Fruit fly (Drosophila melanogaster) whole organism, adult: ENCODE results near the gene CG9727.
A peak's percentile ranks its signal among the peaks of the same experiment; 100 is the strongest.

Experiments
- CG11617 ChIP-seq: fragments of 200-800 bp; sonication (Bioruptor generic); optimal IDR thresholded peaks from 2 replicates; lab custom pipeline; 2017; ENCODE audit warnings: mild to moderate bottlenecking, missing biosample characterization, missing genetic modification reagents, missing genetic modification characterization
- CG12768 ChIP-seq: fragments of 200-800 bp; sonication (Bioruptor generic); optimal IDR thresholded peaks from 2 replicates; lab custom pipeline; 2017; ENCODE audit warnings: missing biosample characterization, missing genetic modification characterization, mild to moderate bottlenecking, moderate library complexity, missing genetic modification reagents
- CG1620 ChIP-seq: fragments of 200-800 bp; sonication (Bioruptor generic); optimal IDR thresholded peaks from 2 replicates; lab custom pipeline; 2016; ENCODE audit warnings: missing biosample characterization, missing genetic modification characterization
- CG33017 ChIP-seq: fragments of 200-800 bp; sonication (Bioruptor generic); optimal IDR thresholded peaks from 2 replicates; lab custom pipeline; 2018; ENCODE audit warnings: missing biosample characterization, mild to moderate bottlenecking, missing genetic modification characterization, moderate library complexity
- CG7045 ChIP-seq: fragments of 200-800 bp; sonication (Bioruptor generic); optimal IDR thresholded peaks from 2 replicates; lab custom pipeline; 2017; ENCODE audit warnings: missing biosample characterization, mild to moderate bottlenecking, missing genetic modification characterization
- Clk ChIP-seq: fragments of 200-800 bp; sonication (Bioruptor generic); optimal IDR thresholded peaks from 2 replicates; lab custom pipeline; 2017; ENCODE audit warnings: missing biosample characterization, missing genetic modification characterization
- Crg-1 ChIP-seq: fragments of 200-800 bp; sonication (Bioruptor generic); optimal IDR thresholded peaks from 2 replicates; lab custom pipeline; 2016; ENCODE audit warnings: missing biosample characterization, missing genetic modification characterization
- Hr96 ChIP-seq: fragments of 200-800 bp; sonication (Bioruptor generic); optimal IDR thresholded peaks from 2 replicates; lab custom pipeline; 2016; ENCODE audit warnings: missing biosample characterization, missing genetic modification characterization
- bab1 ChIP-seq: fragments of 200-800 bp; sonication (Bioruptor generic); optimal IDR thresholded peaks from 3 replicates; lab custom pipeline; 2019; ENCODE audit warnings: missing biosample characterization, mild to moderate bottlenecking, missing genetic modification characterization, moderate library complexity
- kay ChIP-seq: fragments of 200-800 bp; sonication (Bioruptor generic); peaks from one replicate; lab custom pipeline; 2016; ENCODE audit warnings: missing biosample characterization, missing genetic modification characterization, borderline replicate concordance
- tj ChIP-seq: fragments of 200-800 bp; sonication (Bioruptor generic); optimal IDR thresholded peaks from 3 replicates; lab custom pipeline; 2017; ENCODE audit warnings: missing biosample characterization, mild to moderate bottlenecking, missing genetic modification characterization, moderate library complexity

dm6 chr3R:6400710-6401521 lies 55.6 kb downstream of the CG9727 start:
- no peak for TF ChIP-seq Clk (GFP tag; lab: Kevin White, UChicago)
- TF ChIP-seq bab1 (GFP tag; lab: Kevin White, UChicago): no peak
- TF ChIP-seq CG33017 (tag; lab: Kevin White, UChicago): no peak
- TF ChIP-seq CG7045 (GFP tag; lab: Kevin White, UChicago): no peak
- TF ChIP-seq CG11617 (GFP tag; lab: Kevin White, UChicago): no peak
- no peak for TF ChIP-seq CG1620 (GFP tag; lab: Kevin White, UChicago)
- TF ChIP-seq Hr96 (GFP tag; lab: Kevin White, UChicago): no peak
- TF ChIP-seq kay (GFP tag; lab: Kevin White, UChicago): peak; percentile 92
- peak; percentile 90 for TF ChIP-seq tj (GFP tag; lab: Kevin White, UChicago)
- no peak for TF ChIP-seq Crg-1 (GFP tag; lab: Kevin White, UChicago)
- TF ChIP-seq CG12768 (GFP tag; lab: Kevin White, UChicago): peak; percentile 10
